Fruit fly (Drosophila melanogaster) whole organism, wandering third instar larva: ENCODE measurements around the gene CG9799.

Experiments used
- Jra ChIP-seq: sonication (Bioruptor generic); optimal IDR thresholded peaks from 2 replicates; lab custom pipeline; 2016; ENCODE audit warnings: missing biosample characterization, missing genetic modification characterization
- br ChIP-seq: fragments of 200-800 bp; sonication (Bioruptor generic); optimal IDR thresholded peaks from 2 replicates; lab custom pipeline; 2016; ENCODE audit warnings: missing biosample characterization, missing genetic modification characterization
- dsf ChIP-seq: sonication (Bioruptor generic); optimal IDR thresholded peaks from 2 replicates; lab custom pipeline; 2016; ENCODE audit warnings: missing biosample characterization, missing genetic modification characterization, borderline replicate concordance
- ey ChIP-seq: fragments of 200-800 bp; sonication (Bioruptor generic); optimal IDR thresholded peaks from 2 replicates; lab custom pipeline; 2016; ENCODE audit warnings: missing biosample characterization, missing genetic modification characterization

DNA sequence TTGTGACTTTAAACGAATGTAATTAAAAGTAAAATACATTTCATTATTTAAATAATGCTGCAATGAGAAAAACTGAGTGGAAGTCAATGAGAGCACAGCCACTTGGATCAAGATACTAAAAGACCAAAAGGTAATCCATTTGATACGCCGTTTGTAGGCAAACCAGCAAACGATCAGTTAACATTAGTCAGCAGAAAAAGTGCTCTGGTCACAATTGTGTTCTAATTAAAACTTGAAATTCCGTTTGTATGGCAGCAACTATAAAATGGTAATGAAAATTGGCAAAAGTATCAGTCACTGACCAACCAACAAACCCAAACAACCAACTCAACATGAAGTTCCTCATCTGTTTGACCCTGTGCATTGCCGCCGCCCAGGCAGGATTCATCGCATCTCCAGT, 9.0 kb upstream of the CG9799 start, which contains the start of gene CG14377:
- TF ChIP-seq dsf (GFP tag; lab: Kevin White, UChicago) (no peak), br (no peak), ey (GFP tag; lab: Kevin White, UChicago) (no peak), Jra (GFP tag; lab: Kevin White, UChicago) (no peak)
